Worm (Caenorhabditis elegans): ENCODE data around the gene tbx-2.
A peak's percentile ranks its signal among the peaks of the same experiment; 100 is the strongest.

tbx-2 gene

ce11 chrIII:5136033-5136597 lies at the start of gene tbx-2:
TSS of gene tbx-2 (minus strand) at chrIII:5136296.
- TF ChIP-seq ztf-11 (tag; optimal IDR thresholded peaks at IDR 0.05) (no peak), eor-1 (tag; optimal IDR thresholded peaks at IDR 0.05) (no peak), nhr-77 (tag; optimal IDR thresholded peaks at IDR 0.05) (no peak), aly-2 (tag; optimal IDR thresholded peaks at IDR 0.05) (no peak), ceh-82 (tag; optimal IDR thresholded peaks at IDR 0.05) (no peak), mdl-1 (tag; optimal IDR thresholded peaks at IDR 0.05) (no peak), ztf-4 (tag; optimal IDR thresholded peaks at IDR 0.05) (no peak), jun-1 (tag; optimal IDR thresholded peaks at IDR 0.05) (no peak), nhr-43 (tag; optimal IDR thresholded peaks at IDR 0.05; ENCODE audit: poor library complexity, severe bottlenecking) (no peak), elt-2 (tag; optimal IDR thresholded peaks at IDR 0.05) (peak; percentile 8), zag-1 (tag; optimal IDR thresholded peaks at IDR 0.05) (no peak), lsy-12 (tag; optimal IDR thresholded peaks at IDR 0.05) (no peak), nhr-12 (tag; optimal IDR thresholded peaks at IDR 0.05) (no peak), nhr-11 (tag; optimal IDR thresholded peaks at IDR 0.05) (no peak), nfya-1 (tag; optimal IDR thresholded peaks at IDR 0.05; ENCODE audit: insufficient read depth) (peak; percentile 97), tbx-2 (tag; optimal IDR thresholded peaks at IDR 0.05) (peak; percentile 90), snpc-4 (tag; optimal IDR thresholded peaks at IDR 0.05) (no peak), hmg-11 (tag; optimal IDR thresholded peaks at IDR 0.05) (no peak)

ce11 chrIII:5185620-5186019 lies 49.5 kb upstream of the tbx-2 start, which contains the start of gene pup-2:
TSS of gene pup-2 (plus strand) at chrIII:5185920.
- no peak for TF ChIP-seq mml-1 (tag; optimal IDR thresholded peaks at IDR 0.05)
- TF ChIP-seq sea-2 (GFP tag; optimal IDR thresholded peaks at IDR 0.05) = no peak
- TF ChIP-seq elt-1 (tag; optimal IDR thresholded peaks at IDR 0.05) = no peak
- no peak for TF ChIP-seq ceh-9 (tag; optimal IDR thresholded peaks at IDR 0.05)

ce11 chrIII:5183372-5183771 lies 47.3 kb upstream of the tbx-2 start:
- no peak for TF ChIP-seq elt-2 (tag; optimal IDR thresholded peaks at IDR 0.05)
- TF ChIP-seq skn-1 (tag; optimal IDR thresholded peaks at IDR 0.05) = no peak
- peak; percentile 43 for TF ChIP-seq lin-39 (tag; optimal IDR thresholded peaks at IDR 0.05)
- TF ChIP-seq nhr-76 (tag; optimal IDR thresholded peaks at IDR 0.05) = no peak
- no peak for TF ChIP-seq nhr-67 (tag; optimal IDR thresholded peaks at IDR 0.05)
- no peak for TF ChIP-seq nhr-11 (tag; optimal IDR thresholded peaks at IDR 0.05)

ce11 chrIII:5181641-5182040 lies 45.5 kb upstream of the tbx-2 start:
- TF ChIP-seq nfya-1 (tag; optimal IDR thresholded peaks at IDR 0.05; ENCODE audit: insufficient read depth) = peak; percentile 30
- TF ChIP-seq elt-1 (tag; optimal IDR thresholded peaks at IDR 0.05) = no peak

- TF ChIP-seq fkh-2 (tag; optimal IDR thresholded peaks at IDR 0.05) (no peak), pha-4 (tag; optimal IDR thresholded peaks at IDR 0.05) (no peak), aly-2 (tag; optimal IDR thresholded peaks at IDR 0.05) (no peak), elt-3 (tag; optimal IDR thresholded peaks at IDR 0.05) (no peak), elt-1 (tag; optimal IDR thresholded peaks at IDR 0.05) (no peak), mml-1 (tag; optimal IDR thresholded peaks at IDR 0.05) (no peak), hmg-11 (tag; optimal IDR thresholded peaks at IDR 0.05) (no peak), lin-15B (tag; optimal IDR thresholded peaks at IDR 0.05) (no peak), skn-1 (tag; optimal IDR thresholded peaks at IDR 0.05) (no peak), snpc-4 (tag; optimal IDR thresholded peaks at IDR 0.05) (no peak), pqm-1 (tag; optimal IDR thresholded peaks at IDR 0.05) (no peak), nhr-11 (tag; optimal IDR thresholded peaks at IDR 0.05) (no peak), nhr-25 (tag; optimal IDR thresholded peaks at IDR 0.05) (no peak), zag-1 (tag; optimal IDR thresholded peaks at IDR 0.05) (no peak), ZK546.5 (tag; optimal IDR thresholded peaks at IDR 0.05) (no peak), nhr-76 (tag; optimal IDR thresholded peaks at IDR 0.05) (no peak)
Measured at ce11 chrIII:5181217-5181616, 45.1 kb upstream of the tbx-2 start.

ce11 chrIII:5180588-5180987 lies 44.5 kb upstream of the tbx-2 start:
- TF ChIP-seq nhr-11 (tag; optimal IDR thresholded peaks at IDR 0.05) (no peak), ceh-9 (tag; optimal IDR thresholded peaks at IDR 0.05) (no peak), elt-2 (tag; optimal IDR thresholded peaks at IDR 0.05) (peak; percentile 67), pha-4 (tag; optimal IDR thresholded peaks at IDR 0.05) (peak; percentile 6), nhr-12 (tag; optimal IDR thresholded peaks at IDR 0.05) (no peak), nhr-43 (tag; optimal IDR thresholded peaks at IDR 0.05; ENCODE audit: poor library complexity, severe bottlenecking) (no peak), nhr-23 (tag; optimal IDR thresholded peaks at IDR 0.05) (no peak), nfya-1 (tag; optimal IDR thresholded peaks at IDR 0.05; ENCODE audit: insufficient read depth) (peak; percentile 14), ztf-4 (tag; optimal IDR thresholded peaks at IDR 0.05) (no peak)
